Fruit fly (Drosophila melanogaster): ENCODE data around the gene CG3632.

The CG3632 gene

DNA sequence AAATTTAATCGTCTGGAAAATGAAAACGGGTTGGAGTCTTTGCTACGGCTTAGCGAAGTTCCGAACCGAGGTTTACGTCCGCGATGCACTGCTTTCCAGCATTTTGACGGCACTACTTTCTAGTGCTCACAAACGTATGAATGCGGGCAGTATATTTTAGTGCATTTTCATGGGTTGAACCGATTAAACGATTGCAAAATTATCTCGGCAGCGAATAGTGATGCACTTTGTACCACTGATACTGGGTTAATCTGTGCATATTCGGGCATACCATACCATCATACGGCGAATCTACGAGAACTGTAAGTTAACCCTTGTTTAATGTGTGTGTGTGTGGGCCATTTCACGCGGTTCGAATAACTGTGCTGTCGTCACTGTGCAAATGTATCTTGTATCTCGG, 25.7 kb upstream of the CG3632 start, which contains the start of gene Mfe2 (continued):
- TF ChIP-seq esn (GFP tag; optimal IDR thresholded peaks at IDR 0.05) = peak; percentile 42
- no peak for TF ChIP-seq CG11294 (GFP tag; IDR thresholded peaks at IDR 0.05)
- TF ChIP-seq net (GFP tag; optimal IDR thresholded peaks at IDR 0.05) = peak; percentile 50
- peak; percentile 84 to 85 for TF ChIP-seq ss (GFP tag; optimal IDR thresholded peaks at IDR 0.05)
- peak; percentile 43; the same call in 1 of the 3 replicates for TF ChIP-seq eg (GFP tag; IDR thresholded peaks at IDR 0.05)
- TF ChIP-seq Ets21C (GFP tag; optimal IDR thresholded peaks at IDR 0.05) = peak; percentile 16
- peak; percentile 17 for TF ChIP-seq Sox14 (GFP tag; optimal IDR thresholded peaks at IDR 0.05)
- peak; percentile 8 for TF ChIP-seq Eip75B (GFP tag; optimal IDR thresholded peaks at IDR 0.05)
- TF ChIP-seq Sox102F (GFP tag; optimal IDR thresholded peaks at IDR 0.05) = no peak
- TF ChIP-seq Smox (GFP tag; optimal IDR thresholded peaks at IDR 0.05) = no peak
- peak; percentile 31 for TF ChIP-seq spab (GFP tag; optimal IDR thresholded peaks at IDR 0.05)
- TF ChIP-seq CG6276 (GFP tag; optimal IDR thresholded peaks at IDR 0.05) = peak; percentile 70
- no peak; the same call in 2 of the 3 replicates for TF ChIP-seq CG8119 (GFP tag; IDR thresholded peaks at IDR 0.05)
- no peak for TF ChIP-seq Blimp-1 (GFP tag; optimal IDR thresholded peaks at IDR 0.05)
- no peak for TF ChIP-seq CG11902 (GFP tag; optimal IDR thresholded peaks at IDR 0.05)
- 0 out of 2 replicates have a peak, but pooled peaks have one; percentile 35 for TF ChIP-seq CG15336 (GFP tag; IDR thresholded peaks at IDR 0.05)
- TF ChIP-seq cyc (GFP tag; optimal IDR thresholded peaks at IDR 0.05) = peak; percentile 35
- no peak for TF ChIP-seq OdsH (GFP tag; optimal IDR thresholded peaks at IDR 0.05)
- TF ChIP-seq CG10669 (GFP tag; optimal IDR thresholded peaks at IDR 0.05) = peak; percentile 42
- TF ChIP-seq Gug (GFP tag; IDR thresholded peaks at IDR 0.05) = no peak

DNA sequence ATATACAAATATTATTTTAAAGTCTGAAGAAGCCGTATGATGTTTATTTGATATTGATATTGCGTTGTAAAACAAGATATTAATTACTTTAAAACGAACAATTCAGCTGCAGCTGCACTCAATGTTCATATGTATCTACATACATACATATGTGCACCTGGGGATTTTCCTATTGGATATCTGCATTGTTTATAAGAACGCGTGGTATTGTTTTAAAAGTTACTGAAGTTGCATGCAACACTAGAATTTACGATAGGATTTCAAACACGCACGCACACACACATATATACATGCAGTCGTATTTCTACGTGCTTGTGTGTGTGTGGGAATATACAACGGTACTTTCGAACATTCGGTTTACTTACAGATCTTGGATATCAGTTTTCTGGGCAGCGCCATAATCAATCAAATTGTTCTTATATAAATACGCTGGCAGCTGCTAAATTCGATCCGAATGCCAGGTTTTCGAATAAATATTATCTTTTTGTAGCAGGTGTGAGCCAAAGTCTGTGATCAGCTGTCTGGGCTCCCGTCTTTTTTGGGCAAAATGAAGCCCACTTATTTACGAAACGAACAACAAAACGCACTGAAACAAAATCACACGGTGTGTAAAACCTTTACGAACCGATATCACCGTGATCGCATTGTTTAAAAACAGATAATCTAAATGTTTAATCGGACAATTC, 21.2 kb upstream of the CG3632 start:
- TF ChIP-seq svp (GFP tag) (no peak), CG11294 (GFP tag; IDR thresholded peaks at IDR 0.05) (no peak), Eip78C (GFP tag) (peak; percentile 11), fd59A (GFP tag; optimal IDR thresholded peaks at IDR 0.05) (no peak)

dm6 chrX:16275854-16276338, 20.6 kb upstream of the CG3632 start, which contains the start of the genes kat80 and Prosalpha4:
Gene kat80, minus strand, starts transcription at chrX:16276180.
Gene Prosalpha4, plus strand, starts transcription at chrX:16276270.
- TF ChIP-seq CG7368 (GFP tag; optimal IDR thresholded peaks at IDR 0.05) (peak; percentile 0), Hr4 (GFP tag; optimal IDR thresholded peaks at IDR 0.05) (peak; percentile 33), CG32006 (GFP tag; optimal IDR thresholded peaks at IDR 0.05) (peak; percentile 38), Blimp-1 (GFP tag; optimal IDR thresholded peaks at IDR 0.05) (no peak), CG6792 (GFP tag; optimal IDR thresholded peaks at IDR 0.05) (peak; percentile 22), dsx (GFP tag; optimal IDR thresholded peaks at IDR 0.05; ENCODE audit: poor library complexity, severe bottlenecking) (peak; percentile 69), acj6 (GFP tag; optimal IDR thresholded peaks at IDR 0.05) (peak; percentile 2), achi (GFP tag; optimal IDR thresholded peaks at IDR 0.05) (peak; percentile 40), CG34406 (GFP tag; optimal IDR thresholded peaks at IDR 0.05) (peak; percentile 43), OdsH (GFP tag; optimal IDR thresholded peaks at IDR 0.05) (peak; percentile 24), eg (GFP tag; IDR thresholded peaks at IDR 0.05) (0 out of 3 replicates have a peak, but pooled peaks have one; percentile 36), CG10631 (GFP tag; optimal IDR thresholded peaks at IDR 0.05) (no peak), CG3032 (tag; optimal IDR thresholded peaks at IDR 0.05) (peak; percentile 28), svp (GFP tag) (peak; percentile 45), ss (GFP tag; optimal IDR thresholded peaks at IDR 0.05) (peak in 1 of 2 experiments; percentile 0), CG10669 (GFP tag; optimal IDR thresholded peaks at IDR 0.05) (peak; percentile 12), CG3919 (GFP tag; optimal IDR thresholded peaks at IDR 0.05) (peak; percentile 26), Eip75B (GFP tag; optimal IDR thresholded peaks at IDR 0.05) (peak; percentile 50), pdm3 (GFP tag; optimal IDR thresholded peaks at IDR 0.05) (no peak), CG11902 (GFP tag; optimal IDR thresholded peaks at IDR 0.05) (no peak), CG8632 (GFP tag; optimal IDR thresholded peaks at IDR 0.05) (peak; percentile 13), esn (GFP tag; optimal IDR thresholded peaks at IDR 0.05) (peak; percentile 19), cyc (GFP tag; optimal IDR thresholded peaks at IDR 0.05) (no peak), CG6854 (GFP tag; optimal IDR thresholded peaks at IDR 0.05) (no peak)

All from whole organism, prepupa.